Worm (Caenorhabditis elegans) whole organism, L1 larva: ENCODE measurements around the gene F43E2.6.

Source experiments
- C16A3.4 ChIP-seq: fragments of 150-350 bp; optimal IDR thresholded peaks from 2 replicates; lab custom pipeline; 2014; ENCODE audit warnings: missing biosample characterization, missing genetic modification characterization
- C34B4.2 ChIP-seq: sonication (generic microtip); optimal IDR thresholded peaks from 2 replicates; lab custom pipeline; 2017; ENCODE audit warnings: mild to moderate bottlenecking, missing genetic modification characterization, missing compliant biosample characterization
- Y116A8C.19 ChIP-seq: sonication (generic microtip); optimal IDR thresholded peaks from 2 replicates; lab custom pipeline; 2016; ENCODE audit warnings: missing compliant biosample characterization, missing genetic modification characterization, borderline replicate concordance
- aha-1 ChIP-seq: fragments of 150-350 bp; optimal IDR thresholded peaks from 2 replicates; lab custom pipeline; 2014; ENCODE audit warnings: missing biosample characterization, missing genetic modification characterization
- aly-2 ChIP-seq: fragments of 150-350 bp; optimal IDR thresholded peaks from 2 replicates; lab custom pipeline; 2014; ENCODE audit warnings: missing biosample characterization, missing genetic modification characterization
- ama-1 ChIP-seq: fragments of 150-350 bp; optimal IDR thresholded peaks from 2 replicates; lab custom pipeline; 2014
- ceh-63 ChIP-seq: fragments of 200-800 bp; sonication (Bioruptor generic); optimal IDR thresholded peaks from 2 replicates; lab custom pipeline; 2018; ENCODE audit warnings: mild to moderate bottlenecking, missing genetic modification characterization, missing compliant biosample characterization
- ceh-8 ChIP-seq: fragments of 200-800 bp; sonication (Bioruptor generic); optimal IDR thresholded peaks from 2 replicates; lab custom pipeline; 2018; ENCODE audit warnings: mild to moderate bottlenecking, missing genetic modification characterization, moderate library complexity, missing compliant biosample characterization
- ceh-88 ChIP-seq: fragments of 200-800 bp; sonication (Bioruptor generic); IDR thresholded peaks from 2 replicates; pipeline ENCODE4 v1.3.6; 2022; ENCODE audit warnings: missing genetic modification characterization, missing compliant biosample characterization
- efl-1 ChIP-seq, 4 experiments: fragments of 150-350 bp; optimal IDR thresholded peaks in 3 of 4; peaks in 1 of 4; 1 replicate in 1 of 4; 2 replicates in 3 of 4; lab custom pipeline; 2014; ENCODE audit warnings: missing biosample characterization in 2 of 4, missing genetic modification characterization in 2 of 4, missing genetic modification reagents in 2 of 4
- egl-13 ChIP-seq: sonication (generic microtip); optimal IDR thresholded peaks from 2 replicates; lab custom pipeline; 2016; ENCODE audit warnings: missing genotype, missing genetic modification reagents, missing genetic modification characterization, missing compliant biosample characterization
- egl-27 ChIP-seq, 2 experiments: fragments of 150-350 bp in 1 of 2; sonication (generic microtip); optimal IDR thresholded peaks; 3 replicates each; lab custom pipeline; 2017 to 2018; ENCODE audit warnings: missing biosample characterization in 2 of 2, missing genetic modification characterization in 2 of 2, missing genetic modification reagents in 2 of 2
- elt-2 ChIP-seq: sonication (generic microtip); optimal IDR thresholded peaks from 2 replicates; lab custom pipeline; 2016; ENCODE audit warnings: missing genetic modification characterization, mild to moderate bottlenecking, inconsistent platforms, missing compliant biosample characterization, missing genetic modification reagents
- elt-3 ChIP-seq, 6 experiments: fragments of 150-350 bp in 1 of 6; sonication (generic microtip); optimal IDR thresholded peaks; 2 replicates each; lab custom pipeline; 2017 to 2018; ENCODE audit warnings: missing biosample characterization in 6 of 6, missing genetic modification characterization in 6 of 6, inconsistent platforms in 1 of 6
- ets-5 ChIP-seq: fragments of 200-800 bp; sonication (Bioruptor generic); IDR thresholded peaks from 2 replicates; pipeline ENCODE4 v1.3.6; 2022; ENCODE audit warnings: missing genetic modification characterization, missing compliant biosample characterization
- fkh-4 ChIP-seq: sonication (generic microtip); optimal IDR thresholded peaks from 2 replicates; lab custom pipeline; 2016; ENCODE audit warnings: missing compliant biosample characterization, missing genetic modification characterization, borderline replicate concordance
- grh-1 ChIP-seq: fragments of 200-800 bp; sonication (Bioruptor generic); IDR thresholded peaks from 2 replicates; pipeline ENCODE4 v1.3.6; 2022; ENCODE audit warnings: missing genetic modification reagents, missing genetic modification characterization, missing compliant biosample characterization
- hpl-2 ChIP-seq: fragments of 150-350 bp; optimal IDR thresholded peaks from 2 replicates; lab custom pipeline; 2014; ENCODE audit warnings: missing biosample characterization, missing genetic modification reagents, missing genetic modification characterization
- isw-1 ChIP-seq: fragments of 200-800 bp; sonication (Bioruptor generic); IDR thresholded peaks from 2 replicates; pipeline ENCODE4 v1.3.6; 2022; ENCODE audit warnings: missing genetic modification characterization, missing compliant biosample characterization
- jun-1 ChIP-seq: fragments of 150-350 bp; optimal IDR thresholded peaks from 2 replicates; lab custom pipeline; 2014; ENCODE audit warnings: missing biosample characterization, missing genetic modification reagents, missing genetic modification characterization
- lin-13 ChIP-seq: fragments of 150-350 bp; optimal IDR thresholded peaks from 2 replicates; lab custom pipeline; 2014; ENCODE audit warnings: missing biosample characterization, missing genetic modification reagents, missing genetic modification characterization
- lin-14 ChIP-seq: fragments of 200-800 bp; sonication (Bioruptor generic); optimal IDR thresholded peaks from 2 replicates; lab custom pipeline; 2018; ENCODE audit warnings: mild to moderate bottlenecking, missing genetic modification characterization, moderate library complexity, missing compliant biosample characterization
- lin-35 ChIP-seq, 2 experiments: fragments of 150-350 bp; optimal IDR thresholded peaks; 2 replicates each; lab custom pipeline; 2014; ENCODE audit warnings: missing biosample characterization in 2 of 2, missing genetic modification characterization in 2 of 2, missing genetic modification reagents in 2 of 2
- lir-3 ChIP-seq: sonication (generic microtip); optimal IDR thresholded peaks from 2 replicates; lab custom pipeline; 2016; ENCODE audit warnings: mild to moderate bottlenecking, missing genetic modification characterization, moderate library complexity, missing compliant biosample characterization; ENCODE audit not compliant: poor library complexity
- lsy-2 ChIP-seq, 2 experiments: fragments of 150-350 bp; optimal IDR thresholded peaks; 2 replicates each; lab custom pipeline; 2014; ENCODE audit warnings: missing biosample characterization in 2 of 2, missing genetic modification characterization in 2 of 2
- mab-9 ChIP-seq: fragments of 200-800 bp; sonication (Bioruptor generic); IDR thresholded peaks from 2 replicates; pipeline ENCODE4 v1.3.6; 2022; ENCODE audit warnings: missing genetic modification reagents, missing genetic modification characterization, missing compliant biosample characterization
- mdl-1 ChIP-seq, 2 experiments: fragments of 150-350 bp; optimal IDR thresholded peaks; 2 replicates each; lab custom pipeline; 2014 to 2017; ENCODE audit warnings: missing biosample characterization in 2 of 2, missing genetic modification characterization in 2 of 2, inconsistent platforms in 1 of 2
- nhr-11 ChIP-seq: fragments of 150-350 bp; optimal IDR thresholded peaks from 2 replicates; lab custom pipeline; 2014; ENCODE audit warnings: missing biosample characterization, missing genetic modification characterization
- nhr-12 ChIP-seq: sonication (generic microtip); optimal IDR thresholded peaks from 2 replicates; lab custom pipeline; 2017; ENCODE audit warnings: missing biosample characterization, missing genetic modification characterization
- nhr-237 ChIP-seq: fragments of 150-350 bp; optimal IDR thresholded peaks from 2 replicates; lab custom pipeline; 2014; ENCODE audit warnings: missing biosample characterization, missing genetic modification characterization
- nhr-28 ChIP-seq: fragments of 150-350 bp; optimal IDR thresholded peaks from 2 replicates; lab custom pipeline; 2014; ENCODE audit warnings: missing biosample characterization, missing genetic modification characterization
- nhr-77 ChIP-seq: fragments of 150-350 bp; optimal IDR thresholded peaks from 2 replicates; lab custom pipeline; 2014; ENCODE audit warnings: missing biosample characterization, missing genetic modification characterization
- nhr-84 ChIP-seq: sonication (generic microtip); optimal IDR thresholded peaks from 2 replicates; lab custom pipeline; 2017; ENCODE audit warnings: missing biosample characterization, missing genetic modification characterization
- nhr-85 ChIP-seq: sonication (generic microtip); peaks from one replicate; lab custom pipeline; 2016; ENCODE audit warnings: missing genetic modification characterization, inconsistent platforms, missing compliant biosample characterization
- nhr-90 ChIP-seq: sonication (generic microtip); optimal IDR thresholded peaks from 2 replicates; lab custom pipeline; 2016; ENCODE audit warnings: mild to moderate bottlenecking, missing genetic modification characterization, missing compliant biosample characterization; ENCODE audit not compliant: poor library complexity
- pag-3 ChIP-seq: sonication (generic microtip); optimal IDR thresholded peaks from 2 replicates; lab custom pipeline; 2017; ENCODE audit warnings: missing genetic modification characterization, mild to moderate bottlenecking, missing compliant biosample characterization, antibody characterized with exemption, borderline replicate concordance; ENCODE audit not compliant: insufficient read depth
- pax-3 ChIP-seq: fragments of 200-800 bp; sonication (Bioruptor generic); optimal IDR thresholded peaks from 2 replicates; lab custom pipeline; 2018; ENCODE audit warnings: mild to moderate bottlenecking, missing genetic modification characterization, moderate library complexity, missing compliant biosample characterization
- pqm-1 ChIP-seq: sonication (generic microtip); optimal IDR thresholded peaks from 3 replicates; lab custom pipeline; 2017; ENCODE audit warnings: missing biosample characterization, missing genetic modification characterization
- sox-4 ChIP-seq: sonication (generic microtip); optimal IDR thresholded peaks from 2 replicates; lab custom pipeline; 2016; ENCODE audit warnings: missing genetic modification characterization, missing compliant biosample characterization
- sptf-1 ChIP-seq: fragments of 150-350 bp; optimal IDR thresholded peaks from 2 replicates; lab custom pipeline; 2014; ENCODE audit warnings: missing biosample characterization, missing genetic modification characterization
- swsn-7 ChIP-seq: sonication (generic microtip); optimal IDR thresholded peaks from 2 replicates; lab custom pipeline; 2016; ENCODE audit warnings: missing genetic modification characterization, missing compliant biosample characterization
- tbx-2 ChIP-seq: sonication (generic microtip); optimal IDR thresholded peaks from 2 replicates; lab custom pipeline; 2016; ENCODE audit warnings: missing genetic modification characterization, missing compliant biosample characterization
- unc-130 ChIP-seq: fragments of 150-350 bp; optimal IDR thresholded peaks from 2 replicates; lab custom pipeline; 2017; ENCODE audit warnings: missing biosample characterization, missing genetic modification characterization, inconsistent platforms
- unc-30 ChIP-seq: sonication (generic microtip); optimal IDR thresholded peaks from 2 replicates; lab custom pipeline; 2017; ENCODE audit warnings: missing biosample characterization, missing genetic modification characterization
- unc-86 ChIP-seq: sonication (generic microtip); optimal IDR thresholded peaks from 2 replicates; lab custom pipeline; 2016; ENCODE audit warnings: missing genetic modification characterization, missing compliant biosample characterization
- unc-98 ChIP-seq: fragments of 200-800 bp; sonication (Bioruptor generic); IDR thresholded peaks from 2 replicates; pipeline ENCODE4 v1.3.6; 2022; ENCODE audit warnings: missing genetic modification characterization, missing compliant biosample characterization
- vab-15 ChIP-seq: sonication (generic microtip); optimal IDR thresholded peaks from 2 replicates; lab custom pipeline; 2017; ENCODE audit warnings: missing genotype, mild to moderate bottlenecking, missing genetic modification characterization, missing compliant biosample characterization
- ztf-4 ChIP-seq: fragments of 150-350 bp; optimal IDR thresholded peaks from 2 replicates; lab custom pipeline; 2014; ENCODE audit warnings: missing biosample characterization, missing genetic modification characterization

F43E2.6 gene

ce11 chrII:7368761-7369160, at the start of gene F43E2.6:
F43E2.6 (minus strand) TSS chrII:7368861.
- TF ChIP-seq nhr-77 (no peak), efl-1 (optimal IDR thresholded peaks at IDR 0.05; lab: Kevin White, UChicago) (no peak), efl-1 (GFP tag; optimal IDR thresholded peaks at IDR 0.05 in 1 of 2; lab: Kevin White, UChicago) (no peak), unc-130 (tag; lab: Kevin White, UChicago) (no peak), elt-2 (no peak), ceh-63 (GFP tag; lab: Kevin White, UChicago) (no peak), tbx-2 (tag; lab: Kevin White, UChicago) (no peak)

- TF ChIP-seq fkh-4 (tag; lab: Kevin White, UChicago) (no peak), hpl-2 (GFP tag; lab: Kevin White, UChicago) (no peak), ceh-8 (GFP tag; lab: Kevin White, UChicago) (no peak), nhr-28 (tag; lab: Kevin White, UChicago) (no peak), lir-3 (no peak), jun-1 (tag; lab: Kevin White, UChicago) (no peak), lin-13 (no peak)
These were observed 45.1 kb upstream of the F43E2.6 start for ce11 chrII:7413764-7414163.

ce11 chrII:7413275-7413674, 44.6 kb upstream of the F43E2.6 start:
- no peak for TF ChIP-seq nhr-11 (tag; lab: Kevin White, UChicago)
- no peak for TF ChIP-seq aha-1 (tag; lab: Kevin White, UChicago)
- no peak for TF ChIP-seq ama-1
- TF ChIP-seq pax-3 (tag; lab: Kevin White, UChicago) = no peak
- TF ChIP-seq unc-30 = no peak
- TF ChIP-seq unc-130 (tag; lab: Kevin White, UChicago) = no peak
- no peak for TF ChIP-seq nhr-84
- no peak for TF ChIP-seq ceh-88 (GFP tag; lab: Robert Waterston, UW)
- TF ChIP-seq ztf-4 = no peak
- TF ChIP-seq sptf-1 (tag; lab: Kevin White, UChicago) = no peak
- no peak for TF ChIP-seq ceh-8 (GFP tag; lab: Kevin White, UChicago)
- TF ChIP-seq Y116A8C.19 (tag; lab: Kevin White, UChicago) = no peak
- TF ChIP-seq lin-35 (GFP tag; optimal IDR thresholded peaks at IDR 0.05; lab: Kevin White, UChicago) = no peak
- no peak for TF ChIP-seq ceh-63 (GFP tag; lab: Kevin White, UChicago)
- no peak for TF ChIP-seq egl-27 (tag; optimal IDR thresholded peaks at IDR 0.05; lab: Kevin White, UChicago)
- no peak for TF ChIP-seq nhr-28 (tag; lab: Kevin White, UChicago)
- no peak for TF ChIP-seq C16A3.4 (tag; lab: Kevin White, UChicago)
- no peak for TF ChIP-seq mab-9 (GFP tag; lab: Robert Waterston, UW)
- TF ChIP-seq unc-86 (tag; lab: Kevin White, UChicago) = no peak
- TF ChIP-seq efl-1 (optimal IDR thresholded peaks at IDR 0.05; lab: Kevin White, UChicago) = no peak
- no peak for TF ChIP-seq efl-1 (GFP tag; optimal IDR thresholded peaks at IDR 0.05 in 1 of 2; lab: Kevin White, UChicago)
- peak; percentile 91 for TF ChIP-seq nhr-85
- no peak for TF ChIP-seq unc-98
- TF ChIP-seq isw-1 (GFP tag; lab: Robert Waterston, UW) = no peak
- peak; percentile 37 for TF ChIP-seq tbx-2 (tag; lab: Kevin White, UChicago)
- TF ChIP-seq pqm-1 (tag; lab: Kevin White, UChicago) = no peak
- TF ChIP-seq pag-3 (tag; lab: Kevin White, UChicago) = no peak
- no peak for TF ChIP-seq swsn-7 (tag; lab: Kevin White, UChicago)
- peak in 5 of 6 experiments; percentile 32 to 73 (median 61) for TF ChIP-seq elt-3 (tag; optimal IDR thresholded peaks at IDR 0.05; lab: Kevin White, UChicago)
- TF ChIP-seq aly-2 (tag; lab: Kevin White, UChicago) = no peak
- TF ChIP-seq sox-4 (tag; lab: Kevin White, UChicago) = no peak
- no peak for TF ChIP-seq egl-13 (tag; lab: Kevin White, UChicago)
- TF ChIP-seq hpl-2 (GFP tag; lab: Kevin White, UChicago) = no peak
- TF ChIP-seq nhr-12 = no peak
- no peak for TF ChIP-seq ets-5 (GFP tag; lab: Robert Waterston, UW)
- TF ChIP-seq nhr-237 (tag; lab: Kevin White, UChicago) = no peak
- no peak for TF ChIP-seq mdl-1 (tag; optimal IDR thresholded peaks at IDR 0.05; lab: Kevin White, UChicago)
- TF ChIP-seq vab-15 = no peak
- no peak for TF ChIP-seq nhr-90
- no peak for TF ChIP-seq lsy-2 (tag; optimal IDR thresholded peaks at IDR 0.05; lab: Kevin White, UChicago)
- TF ChIP-seq lin-14 (GFP tag; lab: Kevin White, UChicago) = peak; percentile 44
- TF ChIP-seq C34B4.2 (tag; lab: Kevin White, UChicago) = no peak
- TF ChIP-seq grh-1 (GFP tag; lab: Robert Waterston, UW) = peak; percentile 36; the same call in 1 of the 2 replicates
